Worm (Caenorhabditis elegans) whole organism, L3 larva: ENCODE data around the gene cyn-9.

ENCODE experiments used
- ZK546.5 ChIP-seq: sonication (generic microtip); optimal IDR thresholded peaks from 2 replicates; lab custom pipeline; 2017; ENCODE audit warnings: missing biosample characterization, missing genetic modification characterization
- ceh-28 ChIP-seq: fragments of 150-350 bp; optimal IDR thresholded peaks from 2 replicates; lab custom pipeline; 2014; ENCODE audit warnings: missing biosample characterization, missing genetic modification reagents, missing genetic modification characterization
- egl-27 ChIP-seq: sonication (generic microtip); optimal IDR thresholded peaks from 4 replicates; lab custom pipeline; 2017; ENCODE audit warnings: missing biosample characterization, missing genetic modification reagents, missing genetic modification characterization
- elt-2 ChIP-seq: sonication (generic microtip); optimal IDR thresholded peaks from 2 replicates; lab custom pipeline; 2016; ENCODE audit warnings: missing genetic modification reagents, mild to moderate bottlenecking, missing genetic modification characterization, missing compliant biosample characterization
- elt-3 ChIP-seq, 3 experiments: fragments of 150-350 bp in 1 of 3; sonication (generic microtip) in 2 of 3; optimal IDR thresholded peaks; 2 replicates in 2 of 3; 4 replicates in 1 of 3; lab custom pipeline; 2014 to 2017; ENCODE audit warnings: missing biosample characterization in 3 of 3, missing genetic modification characterization in 3 of 3
- jun-1 ChIP-seq: fragments of 150-350 bp; optimal IDR thresholded peaks from 2 replicates; lab custom pipeline; 2014; ENCODE audit warnings: missing biosample characterization, missing genetic modification reagents, missing genetic modification characterization
- lin-39 ChIP-seq: fragments of 150-350 bp; optimal IDR thresholded peaks from 2 replicates; lab custom pipeline; 2018; ENCODE audit warnings: missing biosample characterization, missing genetic modification reagents, missing genetic modification characterization
- mdl-1 ChIP-seq: fragments of 150-350 bp; optimal IDR thresholded peaks from 2 replicates; lab custom pipeline; 2014; ENCODE audit warnings: missing biosample characterization, missing genetic modification characterization
- nhr-67 ChIP-seq: fragments of 150-350 bp; optimal IDR thresholded peaks from 2 replicates; lab custom pipeline; 2014; ENCODE audit warnings: missing biosample characterization, missing genetic modification characterization
- pha-4 ChIP-seq: fragments of 150-350 bp; optimal IDR thresholded peaks from 2 replicates; lab custom pipeline; 2014; ENCODE audit warnings: missing biosample characterization, missing genetic modification reagents, missing genetic modification characterization
- pqm-1 ChIP-seq: fragments of 150-350 bp; optimal IDR thresholded peaks from 2 replicates; lab custom pipeline; 2017; ENCODE audit warnings: missing biosample characterization, missing genetic modification characterization, inconsistent platforms
- skn-1 ChIP-seq: fragments of 150-350 bp; optimal IDR thresholded peaks from 2 replicates; lab custom pipeline; 2014; ENCODE audit warnings: missing biosample characterization, missing genetic modification characterization
- ztf-11 ChIP-seq: fragments of 150-350 bp; optimal IDR thresholded peaks from 2 replicates; lab custom pipeline; 2014; ENCODE audit warnings: missing biosample characterization, missing genetic modification characterization
- ztf-4 ChIP-seq: fragments of 150-350 bp; optimal IDR thresholded peaks from 2 replicates; lab custom pipeline; 2014; ENCODE audit warnings: missing biosample characterization, missing genetic modification characterization

DNA sequence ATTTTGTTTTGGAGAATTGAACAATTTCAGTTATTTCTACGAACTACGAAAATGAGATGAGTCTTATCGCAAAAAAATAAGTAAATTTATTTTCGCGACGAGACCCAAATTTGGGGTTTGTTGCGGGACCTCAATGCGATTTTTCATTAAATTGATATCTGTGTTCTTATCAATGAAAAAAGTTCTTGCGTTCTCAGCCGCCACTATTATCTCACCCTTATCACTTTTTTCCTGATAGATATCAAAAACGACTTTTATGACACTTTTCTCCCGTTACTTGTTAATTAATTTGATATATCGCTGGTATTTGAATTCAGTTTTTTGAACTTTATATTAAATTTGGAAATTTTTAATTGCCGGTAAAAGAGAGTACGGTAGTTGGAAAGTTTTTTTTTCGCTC, 43.9 kb upstream of the cyn-9 start:
- TF ChIP-seq mdl-1 (no peak), ztf-11 (tag; lab: Kevin White, UChicago) (no peak), jun-1 (no peak), ceh-28 (no peak), lin-39 (tag; lab: Kevin White, UChicago) (no peak), ztf-4 (no peak), pha-4 (no peak), nhr-67 (tag; lab: Kevin White, UChicago) (no peak), elt-2 (tag; lab: Kevin White, UChicago) (no peak), elt-3 (tag; optimal IDR thresholded peaks at IDR 0.05; lab: Kevin White, UChicago) (no peak), pqm-1 (no peak), egl-27 (no peak), skn-1 (no peak), ZK546.5 (no peak)
